Worm (Caenorhabditis elegans): Measurements from ENCODE around the gene F29G6.1.

Gene F29G6.1

ce11 chrX:11501967-11502366, at the start of gene F29G6.1:
Gene F29G6.1 (plus strand): TSS chrX:11502267.
- TF ChIP-seq lir-3 (tag; optimal IDR thresholded peaks at IDR 0.05) = no peak
- TF ChIP-seq nhr-41 (GFP tag; IDR thresholded peaks at IDR 0.05) = no peak
- TF ChIP-seq nhr-25 (tag; optimal IDR thresholded peaks at IDR 0.05; ENCODE audit: borderline replicate concordance, insufficient read depth) = no peak
- TF ChIP-seq Y105C5A.15 (GFP tag; IDR thresholded peaks at IDR 0.05) = no peak
- TF ChIP-seq ceh-32 (tag; optimal IDR thresholded peaks at IDR 0.05; ENCODE audit: poor library complexity) = no peak
- TF ChIP-seq unc-62 (GFP tag; optimal IDR thresholded peaks at IDR 0.05 in 1 of 2) = peak in 1 of 2 experiments; percentile 42
- TF ChIP-seq unc-62 (tag; optimal IDR thresholded peaks at IDR 0.05) = no peak

ce11 chrX:11452316-11452715, 49.8 kb upstream of the F29G6.1 start:
- TF ChIP-seq ZK337.2 (GFP tag; IDR thresholded peaks at IDR 0.05) (no peak), unc-62 (GFP tag; optimal IDR thresholded peaks at IDR 0.05 in 1 of 2) (peak in 1 of 2 experiments; percentile 28), unc-62 (tag; optimal IDR thresholded peaks at IDR 0.05) (no peak)

ce11 chrX:11454231-11454630, 47.8 kb upstream of the F29G6.1 start, which contains the start of gene F48C5.2:
Gene F48C5.2 (minus strand): TSS chrX:11454331.
- TF ChIP-seq snpc-1.2 (GFP tag; IDR thresholded peaks at IDR 0.05) = no peak

- no peak for TF ChIP-seq spr-3 (GFP tag; optimal IDR thresholded peaks at IDR 0.05)
- no peak for TF ChIP-seq php-3 (GFP tag; IDR thresholded peaks at IDR 0.05)
- TF ChIP-seq unc-62 (GFP tag; optimal IDR thresholded peaks at IDR 0.05 in 1 of 2) = peak in 1 of 2 experiments; percentile 91
- TF ChIP-seq unc-62 (tag; optimal IDR thresholded peaks at IDR 0.05) = no peak
Measured at ce11 chrX:11456665-11457064, 45.4 kb upstream of the F29G6.1 start.

- TF ChIP-seq hlh-11 (tag; optimal IDR thresholded peaks at IDR 0.05) (peak; percentile 35), pqm-1 (tag; optimal IDR thresholded peaks at IDR 0.05) (peak; percentile 19), nhr-48 (tag; optimal IDR thresholded peaks at IDR 0.05) (peak; percentile 18), hif-1 (tag; optimal IDR thresholded peaks at IDR 0.05) (no peak), spr-3 (GFP tag; optimal IDR thresholded peaks at IDR 0.05) (no peak), nhr-42 (GFP tag; IDR thresholded peaks at IDR 0.05) (no peak), hlh-30 (tag; optimal IDR thresholded peaks at IDR 0.05; ENCODE audit: insufficient read depth) (peak; percentile 39)
Measured at ce11 chrX:11461545-11461944, 40.5 kb upstream of the F29G6.1 start.

ce11 chrX:11462112-11462511, 40.0 kb upstream of the F29G6.1 start:
- no peak for TF ChIP-seq ztf-11 (tag; optimal IDR thresholded peaks at IDR 0.05)
- peak; percentile 92 for TF ChIP-seq aha-1 (tag)
- peak; percentile 6; the same call in 1 of the 2 replicates for TF ChIP-seq dmd-6 (GFP tag; IDR thresholded peaks at IDR 0.05)
- no peak for TF ChIP-seq zfp-3 (GFP tag; conservative IDR thresholded peaks at IDR 0.05)
- no peak for TF ChIP-seq nhr-77 (tag; optimal IDR thresholded peaks at IDR 0.05)
- peak in 1 of 2 experiments; percentile 99 for TF ChIP-seq unc-62 (GFP tag; optimal IDR thresholded peaks at IDR 0.05 in 1 of 2)
- no peak for TF ChIP-seq unc-62 (tag; optimal IDR thresholded peaks at IDR 0.05)
- TF ChIP-seq mxl-3 (GFP tag; optimal IDR thresholded peaks at IDR 0.05) = peak; percentile 1
- TF ChIP-seq zip-2 (tag; optimal IDR thresholded peaks at IDR 0.05) = no peak
- peak; percentile 9 for TF ChIP-seq mep-1 (tag; optimal IDR thresholded peaks at IDR 0.05)
- TF ChIP-seq ceh-44 (GFP tag; IDR thresholded peaks at IDR 0.05) = no peak
- no peak for TF ChIP-seq F10B5.3 (tag; optimal IDR thresholded peaks at IDR 0.05)

- TF ChIP-seq mep-1 (tag; optimal IDR thresholded peaks at IDR 0.05) = peak; percentile 5
- TF ChIP-seq ceh-44 (GFP tag; IDR thresholded peaks at IDR 0.05) = no peak
- no peak for TF ChIP-seq saeg-2 (GFP tag; IDR thresholded peaks at IDR 0.05)
- TF ChIP-seq ceh-20 (GFP tag; IDR thresholded peaks at IDR 0.05) = 0 out of 2 replicates have a peak, but pooled peaks have one; percentile 13
- no peak for TF ChIP-seq php-3 (GFP tag; IDR thresholded peaks at IDR 0.05)
- peak in 1 of 2 experiments; percentile 5 for TF ChIP-seq mdl-1 (tag; optimal IDR thresholded peaks at IDR 0.05)
- peak; percentile 76 for TF ChIP-seq aha-1 (tag)
Measured at ce11 chrX:11463005-11463404, 39.1 kb upstream of the F29G6.1 start.

Measured in whole organism, L4 larva.